Worm (Caenorhabditis elegans): ENCODE data around the gene nex-3.

The nex-3 gene

ce11 chrIII:4426711-4427218 is 15.1 kb upstream of the nex-3 start (continued):
- TF ChIP-seq madf-8 (GFP tag; conservative IDR thresholded peaks at IDR 0.05) = peak; percentile 90
- TF ChIP-seq K11D2.4 (GFP tag; IDR thresholded peaks at IDR 0.05) = peak; percentile 32; the same call in 1 of the 2 replicates

- TF ChIP-seq F33H1.4 (GFP tag; IDR thresholded peaks at IDR 0.05) (peak; percentile 7; the same call in 1 of the 2 replicates), snpc-3.4 (tag; optimal IDR thresholded peaks at IDR 0.05) (peak; percentile 40), cebp-1 (GFP tag; IDR thresholded peaks at IDR 0.05) (no peak), cebp-1 (tag; optimal IDR thresholded peaks at IDR 0.05) (peak; percentile 46), dox-1 (GFP tag; IDR thresholded peaks at IDR 0.05) (peak; percentile 77), D2030.7 (GFP tag; IDR thresholded peaks at IDR 0.05) (peak; percentile 67), ceh-58 (GFP tag; IDR thresholded peaks at IDR 0.05) (0 out of 2 replicates have a peak, but pooled peaks have one; percentile 57), pbrm-1 (GFP tag; IDR thresholded peaks at IDR 0.05) (peak; percentile 42; the same call in 1 of the 2 replicates), madf-8 (GFP tag; conservative IDR thresholded peaks at IDR 0.05) (peak; percentile 61), aptf-2 (GFP tag; conservative IDR thresholded peaks at IDR 0.05) (no peak), somi-1 (GFP tag; optimal IDR thresholded peaks at IDR 0.05) (no peak), chd-7 (tag; optimal IDR thresholded peaks at IDR 0.05) (peak; percentile 6), egrh-3 (GFP tag; IDR thresholded peaks at IDR 0.05) (peak; percentile 42), atf-7 (tag; optimal IDR thresholded peaks at IDR 0.05) (no peak), sea-2 (GFP tag; IDR thresholded peaks at IDR 0.05) (no peak), mxl-1 (tag; optimal IDR thresholded peaks at IDR 0.05) (no peak), die-1 (tag; optimal IDR thresholded peaks at IDR 0.05) (peak; percentile 63), rcor-1 (GFP tag; IDR thresholded peaks at IDR 0.05) (0 out of 2 replicates have a peak, but pooled peaks have one; percentile 17), lin-54 (GFP tag; optimal IDR thresholded peaks at IDR 0.05) (peak; percentile 25), Y53F4B.3 (GFP tag; IDR thresholded peaks at IDR 0.05) (no peak), ceh-27 (GFP tag; optimal IDR thresholded peaks at IDR 0.05) (peak; percentile 4), zfh-2 (GFP tag; conservative IDR thresholded peaks at IDR 0.05) (peak; percentile 34; the same call in 1 of the 2 replicates), rec-8 (tag; optimal IDR thresholded peaks at IDR 0.05) (peak in 1 of 2 experiments; percentile 30), B0336.3 (GFP tag; IDR thresholded peaks at IDR 0.05) (peak; percentile 20; the same call in 1 of the 2 replicates), egl-18 (GFP tag; IDR thresholded peaks at IDR 0.05) (no peak), hlh-12 (tag; optimal IDR thresholded peaks at IDR 0.05) (no peak), ztf-22 (GFP tag; optimal IDR thresholded peaks at IDR 0.05) (no peak), nhr-120 (GFP tag; IDR thresholded peaks at IDR 0.05) (no peak), him-1 (tag; optimal IDR thresholded peaks at IDR 0.05) (peak; percentile 54), lin-40 (tag; optimal IDR thresholded peaks at IDR 0.05) (no peak), ama-1 (optimal IDR thresholded peaks at IDR 0.05) (no peak), ama-1 (GFP tag; optimal IDR thresholded peaks at IDR 0.05) (peak in 1 of 2 experiments; percentile 64), F39B2.1 (GFP tag; IDR thresholded peaks at IDR 0.05) (no peak), tbx-9 (tag; optimal IDR thresholded peaks at IDR 0.05; ENCODE audit: borderline replicate concordance) (no peak), attf-5 (GFP tag; optimal IDR thresholded peaks at IDR 0.05) (peak; percentile 23), tbp1 (GFP tag; optimal IDR thresholded peaks at IDR 0.05) (peak; percentile 88), F57A8.1 (GFP tag; optimal IDR thresholded peaks at IDR 0.05) (no peak), sdz-38 (tag; optimal IDR thresholded peaks at IDR 0.05) (no peak), efl-1 (GFP tag; optimal IDR thresholded peaks at IDR 0.05) (no peak), lsl-1 (GFP tag; optimal IDR thresholded peaks at IDR 0.05) (peak; percentile 26), snpc-4 (GFP tag; optimal IDR thresholded peaks at IDR 0.05) (no peak), snpc-4 (tag; optimal IDR thresholded peaks at IDR 0.05) (peak; percentile 7 to 87 (median 58)), egl-44 (GFP tag; IDR thresholded peaks at IDR 0.05) (peak; percentile 68; the same call in 1 of the 2 replicates), ekl-4 (GFP tag; IDR thresholded peaks at IDR 0.05) (peak; percentile 47; the same call in 1 of the 2 replicates), madf-10 (tag; optimal IDR thresholded peaks at IDR 0.05) (no peak), B0261.1 (tag; optimal IDR thresholded peaks at IDR 0.05) (peak; percentile 71)
Measured at ce11 chrIII:4428797-4429196, 13.1 kb upstream of the nex-3 start.
